Fruit fly (Drosophila melanogaster): Measurements from ENCODE around the gene Sirt1.

Gene Sirt1

dm6 chr2L:13156349-13156748, 9.0 kb upstream of the Sirt1 start (continued):
- peak; percentile 27 for TF ChIP-seq Sox102F (GFP tag; optimal IDR thresholded peaks at IDR 0.05)
- TF ChIP-seq mam (GFP tag; optimal IDR thresholded peaks at IDR 0.05), result no peak
- no peak for TF ChIP-seq cato (GFP tag; optimal IDR thresholded peaks at IDR 0.05; ENCODE audit: borderline replicate concordance)
- TF ChIP-seq CoRest (tag; optimal IDR thresholded peaks at IDR 0.05), result peak; percentile 24
- TF ChIP-seq CG18262 (tag; optimal IDR thresholded peaks at IDR 0.05), result no peak
- TF ChIP-seq CG32772 (GFP tag; IDR thresholded peaks at IDR 0.05), result 0 out of 2 replicates have a peak, but pooled peaks have one; percentile 13
- peak; percentile 58; the same call in 1 of the 3 replicates for TF ChIP-seq dysf (GFP tag; IDR thresholded peaks at IDR 0.05)
- TF ChIP-seq CG31441 (GFP tag; IDR thresholded peaks at IDR 0.05), result peak; percentile 33; the same call in 1 of the 2 replicates
- peak; percentile 22; the same call in 1 of the 2 replicates for TF ChIP-seq lmd (GFP tag; IDR thresholded peaks at IDR 0.05)
- peak; percentile 33 for TF ChIP-seq Blimp-1 (GFP tag; optimal IDR thresholded peaks at IDR 0.05)
- peak; percentile 40 for TF ChIP-seq CG13424 (tag; optimal IDR thresholded peaks at IDR 0.05)
- peak; percentile 2 for TF ChIP-seq Hmr (GFP tag; optimal IDR thresholded peaks at IDR 0.05)
- TF ChIP-seq fd96Cb (tag; optimal IDR thresholded peaks at IDR 0.05), result peak; percentile 3
- TF ChIP-seq Ptx1 (GFP tag; IDR thresholded peaks at IDR 0.05), result 0 out of 2 replicates have a peak, but pooled peaks have one; percentile 25
- peak; percentile 46 for TF ChIP-seq PHDP (tag; optimal IDR thresholded peaks at IDR 0.05)
- TF ChIP-seq toy (GFP tag; IDR thresholded peaks at IDR 0.05), result no peak
- TF ChIP-seq CG2678 (tag; optimal IDR thresholded peaks at IDR 0.05), result peak; percentile 52
- no peak for TF ChIP-seq CG11723 (GFP tag; optimal IDR thresholded peaks at IDR 0.05)
- TF ChIP-seq Ets65A (GFP tag), result peak; percentile 29
- no peak for TF ChIP-seq MBD-R2 (GFP tag; IDR thresholded peaks at IDR 0.05)
- TF ChIP-seq Hr78 (GFP tag; optimal IDR thresholded peaks at IDR 0.05), result no peak
- TF ChIP-seq al (GFP tag; IDR thresholded peaks at IDR 0.05), result 0 out of 2 replicates have a peak, but pooled peaks have one; percentile 18
- peak; percentile 41 for TF ChIP-seq CG2712 (tag; optimal IDR thresholded peaks at IDR 0.05)
- TF ChIP-seq tap (tag; optimal IDR thresholded peaks at IDR 0.05), result peak; percentile 6
- no peak for TF ChIP-seq zen2 (GFP tag; IDR thresholded peaks at IDR 0.05; ENCODE audit: partially characterized antibody)
- TF ChIP-seq CG18599 (GFP tag; optimal IDR thresholded peaks at IDR 0.05), result peak; percentile 15
- TF ChIP-seq Fer3 (tag; optimal IDR thresholded peaks at IDR 0.05), result peak; percentile 11
- TF ChIP-seq CG7839 (tag; optimal IDR thresholded peaks at IDR 0.05), result peak; percentile 46
- TF ChIP-seq Dbx (GFP tag; IDR thresholded peaks at IDR 0.05), result no peak
- peak; percentile 28 for TF ChIP-seq Oli (tag; optimal IDR thresholded peaks at IDR 0.05)
- TF ChIP-seq Fer1 (GFP tag; optimal IDR thresholded peaks at IDR 0.05), result peak; percentile 62
- TF ChIP-seq CG14710 (tag; optimal IDR thresholded peaks at IDR 0.05), result no peak
- peak; percentile 61 for TF ChIP-seq gem (tag; optimal IDR thresholded peaks at IDR 0.05)
- TF ChIP-seq grau (tag; optimal IDR thresholded peaks at IDR 0.05), result peak; percentile 33
- TF ChIP-seq dmrt99B (tag; optimal IDR thresholded peaks at IDR 0.05), result peak; percentile 33
- TF ChIP-seq Oaz (GFP tag; IDR thresholded peaks at IDR 0.05), result 0 out of 2 replicates have a peak, but pooled peaks have one; percentile 29
- TF ChIP-seq Xrp1 (GFP tag; IDR thresholded peaks at IDR 0.05), result no peak
- no peak for TF ChIP-seq otp (GFP tag; IDR thresholded peaks at IDR 0.05)
- TF ChIP-seq CG12391 (tag; optimal IDR thresholded peaks at IDR 0.05), result peak; percentile 22
- 0 out of 4 replicates have a peak, but pooled peaks have one; percentile 48 for TF ChIP-seq chinmo (GFP tag; IDR thresholded peaks at IDR 0.05; ENCODE audit: partially characterized antibody)
- TF ChIP-seq Usf (GFP tag; optimal IDR thresholded peaks at IDR 0.05), result no peak
- peak; percentile 12 for TF ChIP-seq CG12659 (GFP tag; optimal IDR thresholded peaks at IDR 0.05)
- no peak for TF ChIP-seq CG1792 (GFP tag; optimal IDR thresholded peaks at IDR 0.05)
- TF ChIP-seq Drgx (GFP tag; IDR thresholded peaks at IDR 0.05), result peak; percentile 49; the same call in 1 of the 2 replicates
- peak; percentile 4 for TF ChIP-seq CG10147 (GFP tag; optimal IDR thresholded peaks at IDR 0.05)
- no peak for TF ChIP-seq CG8089 (GFP tag; optimal IDR thresholded peaks at IDR 0.05)
- TF ChIP-seq CG15269 (tag; optimal IDR thresholded peaks at IDR 0.05), result peak; percentile 63
- no peak for TF ChIP-seq CG15514 (GFP tag; optimal IDR thresholded peaks at IDR 0.05)
- TF ChIP-seq Nf-YC (tag; optimal IDR thresholded peaks at IDR 0.05), result peak; percentile 26

All from whole organism, embryonic.